Worm (Caenorhabditis elegans) whole organism, midembryonic: ENCODE measurements around the gene cpr-6.

Experiments used
- T22C8.4 ChIP-seq: fragments of 200-800 bp; sonication (Bioruptor generic); IDR thresholded peaks from 2 replicates; pipeline ENCODE4 v1.3.6; 2022; ENCODE audit warnings: missing genetic modification characterization, missing compliant biosample characterization
- cog-1 ChIP-seq: sonication (generic microtip); optimal IDR thresholded peaks from 2 replicates; lab custom pipeline; 2016; ENCODE audit warnings: missing genetic modification characterization, missing compliant biosample characterization
- flt-1 ChIP-seq: fragments of 200-800 bp; sonication (Bioruptor generic); IDR thresholded peaks from 2 replicates; pipeline ENCODE4 v1.3.6; 2022; ENCODE audit warnings: missing genetic modification characterization, missing compliant biosample characterization
- klf-2 ChIP-seq: fragments of 200-800 bp; sonication (Bioruptor generic); conservative IDR thresholded peaks from 2 replicates; pipeline ENCODE4 v1.3.6; 2022; ENCODE audit warnings: missing genetic modification reagents, missing genetic modification characterization, missing compliant biosample characterization
- med-1 ChIP-seq: sonication (generic microtip); optimal IDR thresholded peaks from 2 replicates; lab custom pipeline; 2017; ENCODE audit warnings: missing genetic modification characterization, mild to moderate bottlenecking, missing compliant biosample characterization, antibody characterized with exemption, missing genetic modification reagents; ENCODE audit not compliant: insufficient read depth
- ref-1 ChIP-seq: fragments of 200-800 bp; sonication (Bioruptor generic); conservative IDR thresholded peaks from 2 replicates; pipeline ENCODE4 v1.3.6; 2022; ENCODE audit warnings: missing genetic modification reagents, missing genetic modification characterization, missing compliant biosample characterization
- tab-1 ChIP-seq: fragments of 200-800 bp; sonication (Bioruptor generic); IDR thresholded peaks from 2 replicates; pipeline ENCODE4 v1.3.6; 2022; ENCODE audit warnings: missing genetic modification characterization, missing compliant biosample characterization
- ztf-23 ChIP-seq: fragments of 200-800 bp; sonication (Bioruptor generic); IDR thresholded peaks from 2 replicates; pipeline ENCODE4 v1.3.6; 2022; ENCODE audit warnings: missing genetic modification reagents, missing genetic modification characterization, missing compliant biosample characterization
- ztf-29 ChIP-seq: fragments of 200-800 bp; sonication (Bioruptor generic); IDR thresholded peaks from 2 replicates; pipeline ENCODE4 v1.3.6; 2022; ENCODE audit warnings: missing genetic modification reagents, missing genetic modification characterization, missing compliant biosample characterization

cpr-6 gene

ce11 chrX:6646387-6647061 is 39.5 kb downstream of the cpr-6 start:
- TF ChIP-seq ztf-29 (GFP tag; lab: Robert Waterston, UW) = no peak
- no peak for TF ChIP-seq cog-1 (tag; lab: Kevin White, UChicago)
- no peak for TF ChIP-seq med-1
- no peak for TF ChIP-seq tab-1 (GFP tag; lab: Robert Waterston, UW)

DNA sequence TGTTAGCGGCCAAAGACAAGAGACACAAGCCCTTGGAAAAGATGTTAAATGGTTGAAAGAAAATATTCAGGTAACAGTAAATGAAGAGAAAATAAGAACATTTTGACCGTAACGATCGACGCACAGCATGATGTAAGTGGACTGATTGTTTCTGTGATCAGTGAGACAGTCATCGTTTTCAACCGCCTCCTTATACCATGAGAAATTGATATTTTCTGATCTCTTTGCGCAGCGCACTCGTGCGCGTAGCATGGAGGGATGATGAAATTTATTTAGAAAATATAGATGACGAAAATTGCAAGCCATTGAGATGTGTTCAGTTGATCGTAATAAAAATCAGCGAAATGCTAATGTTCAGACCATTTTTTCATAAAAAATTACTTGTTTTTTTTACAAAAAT is 42.6 kb downstream of the cpr-6 start:
- TF ChIP-seq flt-1 = no peak
- no peak for TF ChIP-seq T22C8.4
- no peak for TF ChIP-seq cog-1 (tag; lab: Kevin White, UChicago)
- TF ChIP-seq ztf-23 = no peak
- TF ChIP-seq klf-2 (GFP tag; lab: Robert Waterston, UW) = no peak
- no peak for TF ChIP-seq med-1
- TF ChIP-seq ztf-29 (GFP tag; lab: Robert Waterston, UW) = no peak
- no peak for TF ChIP-seq tab-1 (GFP tag; lab: Robert Waterston, UW)
- TF ChIP-seq ref-1 (GFP tag; lab: Robert Waterston, UW) = no peak

DNA sequence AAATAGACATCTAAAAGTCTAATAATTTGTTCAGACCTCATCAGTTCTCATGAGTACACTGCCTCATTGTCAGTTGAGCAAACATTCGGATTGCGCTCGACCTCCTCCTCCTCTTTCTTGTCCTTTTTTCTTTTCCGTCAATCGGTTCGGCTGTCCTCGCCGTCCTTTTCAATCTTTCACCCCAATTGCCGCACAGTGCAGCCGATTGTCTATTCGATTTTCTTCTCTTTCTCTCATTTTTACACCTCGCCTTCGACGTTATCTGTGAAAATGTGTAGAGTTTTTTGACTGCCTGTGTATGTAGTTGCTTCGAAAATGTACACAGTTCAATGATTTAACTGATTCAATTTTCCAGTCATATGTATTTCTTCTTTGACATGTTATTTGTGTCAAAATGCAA is 46.2 kb downstream of the cpr-6 start:
- TF ChIP-seq klf-2 (GFP tag; lab: Robert Waterston, UW) (no peak), ztf-23 (no peak), flt-1 (no peak), tab-1 (GFP tag; lab: Robert Waterston, UW) (no peak), ztf-29 (GFP tag; lab: Robert Waterston, UW) (no peak), T22C8.4 (no peak), cog-1 (tag; lab: Kevin White, UChicago) (no peak), med-1 (no peak), ref-1 (GFP tag; lab: Robert Waterston, UW) (no peak)

DNA sequence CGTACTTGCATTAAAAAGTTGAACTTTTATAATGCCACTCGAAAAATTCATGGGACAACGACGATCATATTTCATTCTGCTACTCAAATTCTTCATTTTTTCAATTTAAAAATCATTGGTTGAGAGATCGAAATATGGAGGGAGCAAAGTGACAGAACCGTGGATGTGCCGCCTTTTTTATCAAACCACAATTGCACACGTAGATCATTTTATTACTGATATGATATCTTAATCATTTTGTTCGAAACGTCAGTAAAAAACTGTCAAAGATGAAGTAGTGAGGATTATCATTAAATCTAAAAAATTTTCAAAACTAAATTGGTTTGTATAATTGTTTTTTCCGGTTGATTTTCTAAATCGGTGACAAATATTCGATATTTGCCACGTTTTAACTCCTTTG is 47.1 kb downstream of the cpr-6 start:
- TF ChIP-seq tab-1 (GFP tag; lab: Robert Waterston, UW) (no peak), klf-2 (GFP tag; lab: Robert Waterston, UW) (no peak), med-1 (no peak), ref-1 (GFP tag; lab: Robert Waterston, UW) (no peak), flt-1 (no peak), cog-1 (tag; lab: Kevin White, UChicago) (no peak), ztf-29 (GFP tag; lab: Robert Waterston, UW) (no peak), ztf-23 (no peak), T22C8.4 (no peak)

ce11 chrX:6655163-6655562 is 48.2 kb downstream of the cpr-6 start, which contains the start of gene nhr-173:
nhr-173 (plus strand) TSS chrX:6655528.
- TF ChIP-seq ref-1 (GFP tag; lab: Robert Waterston, UW) (no peak), klf-2 (GFP tag; lab: Robert Waterston, UW) (no peak), tab-1 (GFP tag; lab: Robert Waterston, UW) (no peak)

DNA sequence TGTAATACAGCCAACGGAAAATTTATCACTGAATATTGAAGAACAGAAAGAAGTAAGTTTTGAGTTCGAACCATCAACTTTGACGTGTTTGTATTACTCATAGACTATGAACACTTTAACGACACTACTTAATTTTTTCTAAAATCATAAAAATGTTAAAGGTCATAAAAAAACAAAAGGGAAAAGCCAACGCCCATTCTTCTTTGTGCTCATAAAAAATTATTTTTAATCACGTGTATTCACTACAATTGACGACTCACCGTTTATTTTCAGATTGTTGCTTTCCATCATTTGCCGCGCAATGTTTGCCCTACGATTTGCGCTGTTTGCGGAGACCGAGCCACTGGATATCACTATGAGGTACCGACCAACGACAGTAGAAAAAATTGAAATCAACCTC is 49.2 kb downstream of the cpr-6 start:
- TF ChIP-seq cog-1 (tag; lab: Kevin White, UChicago) = no peak
- no peak for TF ChIP-seq ztf-29 (GFP tag; lab: Robert Waterston, UW)
- TF ChIP-seq ztf-23 = no peak
- TF ChIP-seq ref-1 (GFP tag; lab: Robert Waterston, UW) = no peak
- no peak for TF ChIP-seq med-1

DNA sequence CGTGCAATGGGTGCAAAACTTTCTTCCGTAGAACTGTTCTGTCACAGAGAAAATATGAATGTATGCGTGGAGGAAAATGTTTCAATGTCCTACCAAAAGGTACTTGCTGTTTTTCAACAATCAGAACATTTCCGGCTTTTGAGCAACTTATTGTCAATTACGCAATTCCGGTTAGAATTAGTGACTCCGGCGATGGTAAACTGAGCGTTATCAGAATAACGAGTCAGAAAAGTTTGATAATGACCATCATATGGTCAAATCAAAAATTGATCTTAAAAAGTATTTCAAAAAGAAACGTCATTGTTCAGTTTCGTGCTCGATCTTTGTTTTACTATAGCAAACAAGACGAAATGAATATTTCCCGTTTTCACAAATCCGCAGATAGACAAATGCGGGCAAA is 49.8 kb downstream of the cpr-6 start:
- TF ChIP-seq flt-1 (no peak), klf-2 (GFP tag; lab: Robert Waterston, UW) (no peak), med-1 (no peak), tab-1 (GFP tag; lab: Robert Waterston, UW) (no peak), ref-1 (GFP tag; lab: Robert Waterston, UW) (no peak), cog-1 (tag; lab: Kevin White, UChicago) (no peak), ztf-23 (no peak), T22C8.4 (no peak), ztf-29 (GFP tag; lab: Robert Waterston, UW) (no peak)
